Worm (Caenorhabditis elegans) whole organism, early embryonic: Measurements from ENCODE around the gene wht-3.

Experiments
- B0310.2 ChIP-seq: sonication (generic microtip); optimal IDR thresholded peaks from 2 replicates; lab custom pipeline; 2016; ENCODE audit warnings: mild to moderate bottlenecking, missing genetic modification characterization, missing compliant biosample characterization
- F13C5.2 ChIP-seq: sonication (generic microtip); optimal IDR thresholded peaks from 2 replicates; lab custom pipeline; 2017; ENCODE audit warnings: mild to moderate bottlenecking, missing genetic modification characterization, inconsistent platforms, missing compliant biosample characterization
- aly-1 ChIP-seq: sonication (generic microtip); optimal IDR thresholded peaks from 2 replicates; lab custom pipeline; 2016; ENCODE audit warnings: missing genetic modification characterization, missing compliant biosample characterization
- ama-1 ChIP-seq: fragments of 150-350 bp; optimal IDR thresholded peaks from 2 replicates; lab custom pipeline; 2014
- ceh-13 ChIP-seq: fragments of 200-800 bp; sonication (Bioruptor generic); optimal IDR thresholded peaks from 2 replicates; lab custom pipeline; 2018; ENCODE audit warnings: mild to moderate bottlenecking, missing genetic modification characterization, missing compliant biosample characterization
- ceh-36 ChIP-seq: sonication (generic microtip); optimal IDR thresholded peaks from 2 replicates; lab custom pipeline; 2016; ENCODE audit warnings: missing genetic modification characterization, inconsistent platforms, missing compliant biosample characterization
- ets-7 ChIP-seq: sonication (generic microtip); optimal IDR thresholded peaks from 2 replicates; lab custom pipeline; 2016; ENCODE audit warnings: missing genotype, missing genetic modification characterization, missing compliant biosample characterization
- flt-1 ChIP-seq: fragments of 200-800 bp; sonication (Bioruptor generic); IDR thresholded peaks from 2 replicates; pipeline ENCODE4 v1.3.6; 2022; ENCODE audit warnings: missing genetic modification characterization, missing compliant biosample characterization
- hmbx-1 ChIP-seq: sonication (generic microtip); optimal IDR thresholded peaks from 2 replicates; lab custom pipeline; 2016; ENCODE audit warnings: mild to moderate bottlenecking, missing genetic modification characterization, missing compliant biosample characterization
- hmg-4 ChIP-seq: fragments of 200-800 bp; sonication (Bioruptor generic); optimal IDR thresholded peaks from 2 replicates; lab custom pipeline; 2018; ENCODE audit warnings: mild to moderate bottlenecking, missing genetic modification characterization, missing compliant biosample characterization
- hnd-1 ChIP-seq: sonication (generic microtip); optimal IDR thresholded peaks from 2 replicates; lab custom pipeline; 2016; ENCODE audit warnings: missing genetic modification characterization, missing compliant biosample characterization
- pes-1 ChIP-seq: fragments of 200-800 bp; sonication (Bioruptor generic); IDR thresholded peaks from 2 replicates; pipeline ENCODE4 v1.3.6; 2022; ENCODE audit warnings: missing genetic modification reagents, missing genetic modification characterization, missing compliant biosample characterization
- scrt-1 ChIP-seq: fragments of 200-800 bp; sonication (Bioruptor generic); IDR thresholded peaks from 2 replicates; pipeline ENCODE4 v1.3.6; 2022; ENCODE audit warnings: missing genetic modification characterization, missing compliant biosample characterization
- sea-1 ChIP-seq: fragments of 200-800 bp; sonication (Bioruptor generic); conservative IDR thresholded peaks from 2 replicates; pipeline ENCODE4 v1.3.6; 2022; ENCODE audit warnings: missing genetic modification characterization, missing compliant biosample characterization
- tbx-11 ChIP-seq: fragments of 200-800 bp; sonication (Bioruptor generic); IDR thresholded peaks from 2 replicates; pipeline ENCODE4 v1.3.6; 2022; ENCODE audit warnings: missing genetic modification characterization, missing compliant biosample characterization
- tbx-37 ChIP-seq: fragments of 200-800 bp; sonication (Bioruptor generic); conservative IDR thresholded peaks from 2 replicates; pipeline ENCODE4 v1.3.6; 2022; ENCODE audit warnings: missing genetic modification reagents, missing genetic modification characterization, missing compliant biosample characterization
- tra-4 ChIP-seq: sonication (generic microtip); optimal IDR thresholded peaks from 2 replicates; lab custom pipeline; 2017; ENCODE audit warnings: missing genetic modification characterization, missing compliant biosample characterization

Gene wht-3

ce11 chrIII:4151548-4152104 is at the start of gene wht-3, which contains the start of gene har-1:
TSS of gene wht-3 (minus strand) at chrIII:4151598.
TSS of gene har-1 (plus strand) at chrIII:4152054.
- no peak for TF ChIP-seq hmg-4 (GFP tag; lab: Kevin White, UChicago)
- no peak for TF ChIP-seq flt-1 (GFP tag; lab: Robert Waterston, UW)
- TF ChIP-seq hmbx-1, result no peak
- TF ChIP-seq sea-1, result no peak
- TF ChIP-seq F13C5.2 (tag; lab: Kevin White, UChicago), result no peak
- TF ChIP-seq aly-1 (tag; lab: Kevin White, UChicago), result no peak
- TF ChIP-seq B0310.2 (tag; lab: Kevin White, UChicago), result no peak
- no peak for TF ChIP-seq ceh-36 (tag; lab: Kevin White, UChicago)
- no peak for TF ChIP-seq tbx-37 (GFP tag; lab: Robert Waterston, UW)
- no peak for TF ChIP-seq tra-4 (tag; lab: Kevin White, UChicago)
- no peak for TF ChIP-seq ceh-13
- TF ChIP-seq ama-1, result no peak
- no peak for TF ChIP-seq pes-1 (GFP tag; lab: Robert Waterston, UW)
- no peak for TF ChIP-seq tbx-11 (GFP tag; lab: Robert Waterston, UW)
- TF ChIP-seq scrt-1 (GFP tag; lab: Robert Waterston, UW), result no peak
- no peak for TF ChIP-seq hnd-1 (tag; lab: Kevin White, UChicago)
- no peak for TF ChIP-seq ets-7 (tag; lab: Kevin White, UChicago)

ce11 chrIII:4196988-4197384 is 45.6 kb upstream of the wht-3 start, which contains the start of gene asd-1:
TSS of gene asd-1 (plus strand) at chrIII:4197285.
- TF ChIP-seq pes-1 (GFP tag; lab: Robert Waterston, UW), result no peak
- no peak for TF ChIP-seq hnd-1 (tag; lab: Kevin White, UChicago)
- no peak for TF ChIP-seq tbx-11 (GFP tag; lab: Robert Waterston, UW)
- TF ChIP-seq B0310.2 (tag; lab: Kevin White, UChicago), result no peak
- TF ChIP-seq ceh-13, result no peak
- no peak for TF ChIP-seq sea-1
- TF ChIP-seq flt-1 (GFP tag; lab: Robert Waterston, UW), result no peak
- no peak for TF ChIP-seq scrt-1 (GFP tag; lab: Robert Waterston, UW)
- no peak for TF ChIP-seq aly-1 (tag; lab: Kevin White, UChicago)
- TF ChIP-seq tra-4 (tag; lab: Kevin White, UChicago), result no peak
- TF ChIP-seq F13C5.2 (tag; lab: Kevin White, UChicago), result no peak
- TF ChIP-seq hmbx-1, result no peak
- TF ChIP-seq ets-7 (tag; lab: Kevin White, UChicago), result no peak

ce11 chrIII:4196301-4196987 is 45.0 kb upstream of the wht-3 start:
- TF ChIP-seq hnd-1 (tag; lab: Kevin White, UChicago), result no peak
- TF ChIP-seq hmbx-1, result no peak
- TF ChIP-seq F13C5.2 (tag; lab: Kevin White, UChicago), result no peak
- no peak for TF ChIP-seq ets-7 (tag; lab: Kevin White, UChicago)
- no peak for TF ChIP-seq sea-1
- TF ChIP-seq flt-1 (GFP tag; lab: Robert Waterston, UW), result no peak
- no peak for TF ChIP-seq B0310.2 (tag; lab: Kevin White, UChicago)
- TF ChIP-seq tbx-37 (GFP tag; lab: Robert Waterston, UW), result peak; percentile 59; the same call in 1 of the 2 replicates
- TF ChIP-seq pes-1 (GFP tag; lab: Robert Waterston, UW), result no peak
- TF ChIP-seq hmg-4 (GFP tag; lab: Kevin White, UChicago), result peak; percentile 41
- no peak for TF ChIP-seq scrt-1 (GFP tag; lab: Robert Waterston, UW)
- no peak for TF ChIP-seq aly-1 (tag; lab: Kevin White, UChicago)
- TF ChIP-seq ceh-36 (tag; lab: Kevin White, UChicago), result no peak
- TF ChIP-seq tbx-11 (GFP tag; lab: Robert Waterston, UW), result no peak

- TF ChIP-seq hmg-4 (GFP tag; lab: Kevin White, UChicago) (no peak), tbx-11 (GFP tag; lab: Robert Waterston, UW) (no peak), F13C5.2 (tag; lab: Kevin White, UChicago) (no peak), scrt-1 (GFP tag; lab: Robert Waterston, UW) (no peak), tbx-37 (GFP tag; lab: Robert Waterston, UW) (0 out of 2 replicates have a peak, but pooled peaks have one; percentile 5), sea-1 (0 out of 2 replicates have a peak, but pooled peaks have one; percentile 35)
Measured at ce11 chrIII:4195306-4196008, 44.1 kb upstream of the wht-3 start.

ce11 chrIII:4194349-4195110 is 43.1 kb upstream of the wht-3 start:
- TF ChIP-seq ama-1, result no peak

- TF ChIP-seq F13C5.2 (tag; lab: Kevin White, UChicago) (peak; percentile 63), hmg-4 (GFP tag; lab: Kevin White, UChicago) (peak; percentile 42), tbx-37 (GFP tag; lab: Robert Waterston, UW) (no peak), ceh-36 (tag; lab: Kevin White, UChicago) (no peak), sea-1 (0 out of 2 replicates have a peak, but pooled peaks have one; percentile 21), B0310.2 (tag; lab: Kevin White, UChicago) (peak; percentile 62), ama-1 (peak; percentile 6), tbx-11 (GFP tag; lab: Robert Waterston, UW) (no peak), aly-1 (tag; lab: Kevin White, UChicago) (peak; percentile 15)
Measured at ce11 chrIII:4193659-4194103, 42.3 kb upstream of the wht-3 start, which contains the start of gene xbp-1. TSS of gene xbp-1 (plus strand) at chrIII:4193809.
